Worm (Caenorhabditis elegans): ENCODE measurements around the gene fbxb-91.

fbxb-91 gene

ce11 chrII:3750685-3751084, at the start of gene fbxb-91:
fbxb-91 (minus strand) TSS chrII:3750785.
- no peak for TF ChIP-seq T22C8.4 (GFP tag; IDR thresholded peaks at IDR 0.05)
- no peak for TF ChIP-seq cog-1 (tag; optimal IDR thresholded peaks at IDR 0.05)
- no peak for TF ChIP-seq ztf-29 (GFP tag; IDR thresholded peaks at IDR 0.05)
- no peak for TF ChIP-seq klf-2 (GFP tag; conservative IDR thresholded peaks at IDR 0.05)
- TF ChIP-seq tab-1 (GFP tag; IDR thresholded peaks at IDR 0.05), result no peak
- TF ChIP-seq ref-1 (GFP tag; conservative IDR thresholded peaks at IDR 0.05), result no peak
- no peak for TF ChIP-seq flt-1 (GFP tag; IDR thresholded peaks at IDR 0.05)
- no peak for TF ChIP-seq ztf-23 (GFP tag; IDR thresholded peaks at IDR 0.05)
- no peak for TF ChIP-seq med-1 (GFP tag; optimal IDR thresholded peaks at IDR 0.05; ENCODE audit: insufficient read depth)

- TF ChIP-seq med-1 (GFP tag; optimal IDR thresholded peaks at IDR 0.05; ENCODE audit: insufficient read depth) (no peak), tab-1 (GFP tag; IDR thresholded peaks at IDR 0.05) (no peak), ztf-23 (GFP tag; IDR thresholded peaks at IDR 0.05) (no peak), klf-2 (GFP tag; conservative IDR thresholded peaks at IDR 0.05) (no peak), ztf-29 (GFP tag; IDR thresholded peaks at IDR 0.05) (no peak), T22C8.4 (GFP tag; IDR thresholded peaks at IDR 0.05) (no peak), flt-1 (GFP tag; IDR thresholded peaks at IDR 0.05) (no peak)
Measured at ce11 chrII:3795323-3795722, 44.7 kb upstream of the fbxb-91 start, which contains the start of gene Y8A9A.2. Y8A9A.2 (plus strand) TSS chrII:3795623.

ce11 chrII:3793336-3793735, 42.8 kb upstream of the fbxb-91 start, which contains the start of gene fbxb-99:
fbxb-99 (minus strand) TSS chrII:3793436.
- TF ChIP-seq tab-1 (GFP tag; IDR thresholded peaks at IDR 0.05), result no peak
- TF ChIP-seq klf-2 (GFP tag; conservative IDR thresholded peaks at IDR 0.05), result no peak
- TF ChIP-seq cog-1 (tag; optimal IDR thresholded peaks at IDR 0.05), result no peak
- TF ChIP-seq flt-1 (GFP tag; IDR thresholded peaks at IDR 0.05), result no peak
- TF ChIP-seq med-1 (GFP tag; optimal IDR thresholded peaks at IDR 0.05; ENCODE audit: insufficient read depth), result no peak
- no peak for TF ChIP-seq ztf-29 (GFP tag; IDR thresholded peaks at IDR 0.05)
- no peak for TF ChIP-seq ref-1 (GFP tag; conservative IDR thresholded peaks at IDR 0.05)
- TF ChIP-seq T22C8.4 (GFP tag; IDR thresholded peaks at IDR 0.05), result no peak
- TF ChIP-seq ztf-23 (GFP tag; IDR thresholded peaks at IDR 0.05), result no peak

ce11 chrII:3788356-3788962, 37.9 kb upstream of the fbxb-91 start:
- TF ChIP-seq T22C8.4 (GFP tag; IDR thresholded peaks at IDR 0.05) (no peak), med-1 (GFP tag; optimal IDR thresholded peaks at IDR 0.05; ENCODE audit: insufficient read depth) (no peak), ztf-23 (GFP tag; IDR thresholded peaks at IDR 0.05) (no peak), ref-1 (GFP tag; conservative IDR thresholded peaks at IDR 0.05) (no peak), ztf-29 (GFP tag; IDR thresholded peaks at IDR 0.05) (no peak), klf-2 (GFP tag; conservative IDR thresholded peaks at IDR 0.05) (no peak), tab-1 (GFP tag; IDR thresholded peaks at IDR 0.05) (no peak), cog-1 (tag; optimal IDR thresholded peaks at IDR 0.05) (no peak), flt-1 (GFP tag; IDR thresholded peaks at IDR 0.05) (no peak)

- TF ChIP-seq ztf-23 (GFP tag; IDR thresholded peaks at IDR 0.05) (no peak), cog-1 (tag; optimal IDR thresholded peaks at IDR 0.05) (no peak), tab-1 (GFP tag; IDR thresholded peaks at IDR 0.05) (no peak), klf-2 (GFP tag; conservative IDR thresholded peaks at IDR 0.05) (no peak), flt-1 (GFP tag; IDR thresholded peaks at IDR 0.05) (no peak), T22C8.4 (GFP tag; IDR thresholded peaks at IDR 0.05) (no peak), ztf-29 (GFP tag; IDR thresholded peaks at IDR 0.05) (no peak), ref-1 (GFP tag; conservative IDR thresholded peaks at IDR 0.05) (no peak), med-1 (GFP tag; optimal IDR thresholded peaks at IDR 0.05; ENCODE audit: insufficient read depth) (no peak)
Measured at ce11 chrII:3787151-3787550, 36.6 kb upstream of the fbxb-91 start, which contains the start of gene T24E12.13. T24E12.13 (plus strand) TSS chrII:3787451.

ce11 chrII:3786538-3786937, 36.0 kb upstream of the fbxb-91 start:
- TF ChIP-seq tab-1 (GFP tag; IDR thresholded peaks at IDR 0.05) (no peak), flt-1 (GFP tag; IDR thresholded peaks at IDR 0.05) (no peak), klf-2 (GFP tag; conservative IDR thresholded peaks at IDR 0.05) (no peak), ztf-29 (GFP tag; IDR thresholded peaks at IDR 0.05) (no peak), ref-1 (GFP tag; conservative IDR thresholded peaks at IDR 0.05) (no peak), med-1 (GFP tag; optimal IDR thresholded peaks at IDR 0.05; ENCODE audit: insufficient read depth) (no peak), T22C8.4 (GFP tag; IDR thresholded peaks at IDR 0.05) (no peak), ztf-23 (GFP tag; IDR thresholded peaks at IDR 0.05) (no peak), cog-1 (tag; optimal IDR thresholded peaks at IDR 0.05) (no peak)

- TF ChIP-seq tab-1 (GFP tag; IDR thresholded peaks at IDR 0.05) (no peak), ref-1 (GFP tag; conservative IDR thresholded peaks at IDR 0.05) (no peak), T22C8.4 (GFP tag; IDR thresholded peaks at IDR 0.05) (no peak), flt-1 (GFP tag; IDR thresholded peaks at IDR 0.05) (no peak), med-1 (GFP tag; optimal IDR thresholded peaks at IDR 0.05; ENCODE audit: insufficient read depth) (no peak), klf-2 (GFP tag; conservative IDR thresholded peaks at IDR 0.05) (no peak), ztf-23 (GFP tag; IDR thresholded peaks at IDR 0.05) (no peak), cog-1 (tag; optimal IDR thresholded peaks at IDR 0.05) (no peak), ztf-29 (GFP tag; IDR thresholded peaks at IDR 0.05) (no peak)
Measured at ce11 chrII:3785756-3786155, 35.2 kb upstream of the fbxb-91 start.

- TF ChIP-seq ztf-29 (GFP tag; IDR thresholded peaks at IDR 0.05), result no peak
- no peak for TF ChIP-seq cog-1 (tag; optimal IDR thresholded peaks at IDR 0.05)
- TF ChIP-seq ztf-23 (GFP tag; IDR thresholded peaks at IDR 0.05), result no peak
- TF ChIP-seq klf-2 (GFP tag; conservative IDR thresholded peaks at IDR 0.05), result no peak
- TF ChIP-seq T22C8.4 (GFP tag; IDR thresholded peaks at IDR 0.05), result no peak
- no peak for TF ChIP-seq ref-1 (GFP tag; conservative IDR thresholded peaks at IDR 0.05)
- TF ChIP-seq tab-1 (GFP tag; IDR thresholded peaks at IDR 0.05), result no peak
- TF ChIP-seq med-1 (GFP tag; optimal IDR thresholded peaks at IDR 0.05; ENCODE audit: insufficient read depth), result no peak
- TF ChIP-seq flt-1 (GFP tag; IDR thresholded peaks at IDR 0.05), result no peak
Measured at ce11 chrII:3785257-3785656, 34.7 kb upstream of the fbxb-91 start, which contains the start of gene T24E12.1. T24E12.1 (plus strand) TSS chrII:3785557.

ce11 chrII:3782309-3783000, 31.9 kb upstream of the fbxb-91 start, which contains the start of gene T24E12.2:
T24E12.2 (plus strand) TSS chrII:3782950.
- TF ChIP-seq flt-1 (GFP tag; IDR thresholded peaks at IDR 0.05) (no peak), ref-1 (GFP tag; conservative IDR thresholded peaks at IDR 0.05) (no peak), ztf-29 (GFP tag; IDR thresholded peaks at IDR 0.05) (no peak), klf-2 (GFP tag; conservative IDR thresholded peaks at IDR 0.05) (no peak), tab-1 (GFP tag; IDR thresholded peaks at IDR 0.05) (no peak), cog-1 (tag; optimal IDR thresholded peaks at IDR 0.05) (no peak), med-1 (GFP tag; optimal IDR thresholded peaks at IDR 0.05; ENCODE audit: insufficient read depth) (no peak), ztf-23 (GFP tag; IDR thresholded peaks at IDR 0.05) (no peak), T22C8.4 (GFP tag; IDR thresholded peaks at IDR 0.05) (no peak)

All from whole organism, midembryonic.